Worm (Caenorhabditis elegans): ENCODE results near the gene pid-1.

DNA sequence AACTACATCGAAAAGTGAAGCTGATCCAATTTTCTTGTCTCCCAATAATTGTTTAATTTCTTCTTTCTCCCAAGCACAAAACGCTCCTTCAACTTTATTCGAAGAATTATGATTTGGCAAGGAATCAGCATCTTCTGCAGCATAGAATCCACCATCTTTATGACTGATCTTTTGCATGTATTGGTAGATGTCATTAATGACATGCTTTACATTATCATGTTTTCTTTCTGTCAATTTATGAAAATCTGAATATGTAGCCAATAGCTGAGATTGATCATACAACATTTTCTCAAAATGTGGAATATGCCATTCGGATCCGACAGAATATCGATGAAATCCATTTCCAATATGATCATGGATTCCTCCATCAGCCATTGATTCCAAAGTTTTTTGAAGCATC lies 6.8 kb upstream of the pid-1 start:
- no peak for TF ChIP-seq tra-1 (GFP tag; IDR thresholded peaks at IDR 0.05)
- TF ChIP-seq unc-39 (tag; optimal IDR thresholded peaks at IDR 0.05), result no peak
- no peak for TF ChIP-seq R02D3.7 (tag; optimal IDR thresholded peaks at IDR 0.05)
